Fruit fly (Drosophila melanogaster) whole organism, wandering third instar larva: ENCODE data around the gene CG46397.

Source experiments
- Abd-B ChIP-seq: fragments of >200 bp; optimal IDR thresholded peaks from 2 replicates; lab custom pipeline; 2017; ENCODE audit warnings: missing biosample characterization, missing genetic modification characterization
- CG32264 ChIP-seq: fragments of 200-800 bp; sonication (Bioruptor generic); optimal IDR thresholded peaks from 2 replicates; lab custom pipeline; 2016; ENCODE audit warnings: missing biosample characterization, missing genetic modification characterization
- CG9705 ChIP-seq: fragments of 200-800 bp; sonication (Bioruptor generic); optimal IDR thresholded peaks from 2 replicates; lab custom pipeline; 2018; ENCODE audit warnings: missing biosample characterization, mild to moderate bottlenecking, missing genetic modification characterization
- CrebA ChIP-seq: fragments of 200-800 bp; sonication (Bioruptor generic); optimal IDR thresholded peaks from 2 replicates; lab custom pipeline; 2016; ENCODE audit warnings: missing biosample characterization, mild to moderate bottlenecking, missing genetic modification characterization, borderline replicate concordance
- Dfd ChIP-seq: fragments of >200 bp; optimal IDR thresholded peaks from 2 replicates; lab custom pipeline; 2017; ENCODE audit warnings: missing biosample characterization, missing genetic modification characterization
- Dif ChIP-seq: fragments of 200-275, 200-300 bp; sonication (Bioruptor generic); optimal IDR thresholded peaks from 2 replicates; lab custom pipeline; 2018; ENCODE audit warnings: missing biosample characterization, missing genetic modification characterization; ENCODE audit not compliant: partially characterized antibody
- GATAd ChIP-seq: sonication (Bioruptor generic); optimal IDR thresholded peaks from 2 replicates; lab custom pipeline; 2016; ENCODE audit warnings: missing biosample characterization, missing genetic modification characterization
- HLH106 ChIP-seq: fragments of 200-800 bp; optimal IDR thresholded peaks from 3 replicates; lab custom pipeline; 2019; ENCODE audit warnings: missing biosample characterization, mild to moderate bottlenecking, missing genetic modification characterization, moderate library complexity
- Hnf4 ChIP-seq: fragments of 200-800 bp; sonication (Bioruptor generic); optimal IDR thresholded peaks from 2 replicates; lab custom pipeline; 2016; ENCODE audit warnings: missing biosample characterization, mild to moderate bottlenecking, missing genetic modification characterization
- Hr78 ChIP-seq: fragments of >200 bp; optimal IDR thresholded peaks from 2 replicates; lab custom pipeline; 2017; ENCODE audit warnings: missing biosample characterization, missing genetic modification characterization
- Hr83 ChIP-seq: fragments of 200-300 bp; sonication (Bioruptor generic); optimal IDR thresholded peaks from 2 replicates; lab custom pipeline; 2016; ENCODE audit warnings: missing biosample characterization, mild to moderate bottlenecking, missing genetic modification characterization, moderate library complexity; ENCODE audit not compliant: poor library complexity, severe bottlenecking
- Jra ChIP-seq: sonication (Bioruptor generic); optimal IDR thresholded peaks from 2 replicates; lab custom pipeline; 2016; ENCODE audit warnings: missing biosample characterization, missing genetic modification characterization
- Mio ChIP-seq: sonication (Bioruptor generic); optimal IDR thresholded peaks from 2 replicates; lab custom pipeline; 2016; ENCODE audit warnings: missing biosample characterization, missing genetic modification characterization
- Myc ChIP-seq: fragments of >200 bp; optimal IDR thresholded peaks from 2 replicates; lab custom pipeline; 2017
- N ChIP-seq: fragments of >200 bp; optimal IDR thresholded peaks from 2 replicates; lab custom pipeline; 2018; ENCODE audit warnings: missing biosample characterization, missing external identifiers, missing genetic modification characterization
- OdsH ChIP-seq: fragments of 200-800 bp; sonication (Bioruptor generic); optimal IDR thresholded peaks from 2 replicates; lab custom pipeline; 2016; ENCODE audit warnings: missing biosample characterization, mild to moderate bottlenecking, missing genetic modification characterization
- Rel ChIP-seq, 2 experiments: fragments of 200-800 bp; sonication (Bioruptor generic) in 1 of 2; optimal IDR thresholded peaks; 2 replicates in 1 of 2; 3 replicates in 1 of 2; lab custom pipeline; 2016 to 2019; ENCODE audit warnings: mild to moderate bottlenecking in 2 of 2, missing biosample characterization in 2 of 2, missing genetic modification characterization in 2 of 2, moderate library complexity in 1 of 2
- Sp1 ChIP-seq: fragments of 200-800 bp; sonication (Bioruptor generic); optimal IDR thresholded peaks from 3 replicates; lab custom pipeline; 2019; ENCODE audit warnings: missing biosample characterization, mild to moderate bottlenecking, missing genetic modification characterization, moderate library complexity
- Vsx2 ChIP-seq: fragments of 200-300, 225-300 bp; sonication (Bioruptor generic); optimal IDR thresholded peaks from 2 replicates; lab custom pipeline; 2018; ENCODE audit warnings: missing biosample characterization, missing genetic modification characterization; ENCODE audit not compliant: partially characterized antibody
- br ChIP-seq: fragments of 200-800 bp; sonication (Bioruptor generic); optimal IDR thresholded peaks from 2 replicates; lab custom pipeline; 2016; ENCODE audit warnings: missing biosample characterization, missing genetic modification characterization
- brk ChIP-seq: fragments of 200-800 bp; sonication (Bioruptor generic); optimal IDR thresholded peaks from 2 replicates; lab custom pipeline; 2016; ENCODE audit warnings: missing biosample characterization, mild to moderate bottlenecking, missing genetic modification characterization
- dl ChIP-seq, 2 experiments: fragments of 175-275, 200-275 bp in 1 of 2; fragments of 200-275 bp in 1 of 2; sonication (Bioruptor generic); optimal IDR thresholded peaks; lab custom pipeline; 2018; ENCODE audit warnings: mild to moderate bottlenecking in 2 of 2, missing biosample characterization in 2 of 2, missing genetic modification characterization in 2 of 2, moderate library complexity in 2 of 2; ENCODE audit not compliant: partially characterized antibody in 2 of 2, insufficient read depth in 1 of 2
- dmrt93B ChIP-seq: fragments of 200-800 bp; sonication (Bioruptor generic); optimal IDR thresholded peaks from 2 replicates; lab custom pipeline; 2018; ENCODE audit warnings: missing biosample characterization, mild to moderate bottlenecking, missing genetic modification characterization
- dsf ChIP-seq: sonication (Bioruptor generic); optimal IDR thresholded peaks from 2 replicates; lab custom pipeline; 2016; ENCODE audit warnings: missing biosample characterization, missing genetic modification characterization, borderline replicate concordance
- ey ChIP-seq: fragments of 200-800 bp; sonication (Bioruptor generic); optimal IDR thresholded peaks from 2 replicates; lab custom pipeline; 2016; ENCODE audit warnings: missing biosample characterization, missing genetic modification characterization
- foxo ChIP-seq, 2 experiments: fragments of 200-800 bp; sonication (Bioruptor generic); optimal IDR thresholded peaks; 2 replicates in 1 of 2; 3 replicates in 1 of 2; lab custom pipeline; 2016 to 2017; ENCODE audit warnings: missing biosample characterization in 2 of 2, missing genetic modification characterization in 2 of 2
- fru ChIP-seq: fragments of 200-800 bp; sonication (Bioruptor generic); optimal IDR thresholded peaks from 3 replicates; lab custom pipeline; 2016; ENCODE audit warnings: missing biosample characterization, mild to moderate bottlenecking, missing genetic modification characterization
- h ChIP-seq: fragments of 200-800 bp; sonication (Bioruptor generic); optimal IDR thresholded peaks from 3 replicates; lab custom pipeline; 2016; ENCODE audit warnings: missing biosample characterization, mild to moderate bottlenecking, missing genetic modification characterization
- jim ChIP-seq: fragments of 175-275, 200-325 bp; sonication (Bioruptor generic); optimal IDR thresholded peaks from 2 replicates; lab custom pipeline; 2016; ENCODE audit warnings: missing biosample characterization, mild to moderate bottlenecking, missing genetic modification characterization
- lola ChIP-seq: fragments of >200 bp; optimal IDR thresholded peaks from 2 replicates; lab custom pipeline; 2017; ENCODE audit warnings: missing biosample characterization, missing genetic modification characterization
- pan ChIP-seq: fragments of >200 bp; optimal IDR thresholded peaks from 2 replicates; lab custom pipeline; 2017
- psq ChIP-seq: fragments of 200-800 bp; sonication (Bioruptor generic); optimal IDR thresholded peaks from 3 replicates; lab custom pipeline; 2017; ENCODE audit warnings: missing biosample characterization, mild to moderate bottlenecking, missing genetic modification characterization, moderate library complexity
- rgr ChIP-seq: fragments of 200-800 bp; sonication (Bioruptor generic); optimal IDR thresholded peaks from 3 replicates; lab custom pipeline; 2016; ENCODE audit warnings: missing biosample characterization, mild to moderate bottlenecking, missing genetic modification characterization
- sage ChIP-seq: fragments of 200-800 bp; sonication (Bioruptor generic); optimal IDR thresholded peaks from 2 replicates; lab custom pipeline; 2016; ENCODE audit warnings: missing biosample characterization, mild to moderate bottlenecking, missing genetic modification characterization
- sv ChIP-seq: fragments of 200-800 bp; sonication (Bioruptor generic); optimal IDR thresholded peaks from 3 replicates; lab custom pipeline; 2016; ENCODE audit warnings: missing biosample characterization, missing genetic modification characterization
- tai ChIP-seq: sonication (Bioruptor generic); optimal IDR thresholded peaks from 2 replicates; lab custom pipeline; 2016; ENCODE audit warnings: missing biosample characterization, missing genetic modification characterization
- usp ChIP-seq: fragments of >200 bp; optimal IDR thresholded peaks from 2 replicates; lab custom pipeline; 2017; ENCODE audit warnings: missing biosample characterization, missing genetic modification characterization
- woc ChIP-seq: sonication (Bioruptor generic); optimal IDR thresholded peaks from 2 replicates; lab custom pipeline; 2016; ENCODE audit warnings: missing biosample characterization, mild to moderate bottlenecking, missing genetic modification characterization

CG46397 gene

dm6 chr2L:8948650-8949049, 1.6 kb downstream of the CG46397 start:
- TF ChIP-seq fru: no peak
- TF ChIP-seq dsf (GFP tag; lab: Kevin White, UChicago): no peak
- no peak for TF ChIP-seq tai (GFP tag; lab: Kevin White, UChicago)

DNA sequence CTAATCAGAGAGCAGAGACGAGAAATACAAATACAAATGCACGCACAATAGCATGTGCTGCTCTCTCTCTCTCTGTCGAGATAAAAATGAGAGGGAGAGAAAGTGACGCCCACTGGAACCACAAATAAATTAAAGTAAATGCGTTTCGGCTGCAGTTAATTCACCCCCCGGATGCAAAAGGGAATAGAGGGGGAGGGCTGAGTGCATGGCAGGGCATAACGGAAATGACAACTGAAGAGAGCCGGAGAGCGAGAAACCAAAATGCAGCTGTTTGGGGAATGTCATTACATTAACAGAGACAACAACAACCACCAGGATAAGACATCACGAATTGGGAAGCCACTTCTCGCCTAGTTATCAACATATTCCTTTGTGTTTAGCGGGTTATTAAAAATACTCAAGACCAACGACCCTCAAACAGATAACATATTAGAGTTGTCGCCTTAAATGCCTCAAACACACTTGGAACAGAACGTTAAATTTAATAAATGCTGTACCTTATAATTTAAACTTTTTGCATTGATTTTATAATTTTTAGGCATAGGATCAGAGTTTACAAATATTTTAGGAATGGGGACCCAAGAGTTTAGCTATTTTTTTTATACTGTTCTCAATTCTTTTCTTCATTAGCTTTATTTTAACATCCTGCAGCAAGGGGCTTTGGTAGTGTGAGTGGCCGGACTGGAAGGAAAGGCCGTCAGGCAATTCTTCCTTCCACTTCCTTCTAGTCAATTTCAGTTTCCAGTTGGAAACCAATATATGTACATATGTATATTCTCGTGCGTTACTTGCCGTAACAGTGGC, 3.1 kb downstream of the CG46397 start:
- TF ChIP-seq Myc (lab: Kevin White, UChicago) (no peak), lola (GFP tag; lab: Kevin White, UChicago) (no peak), Jra (GFP tag; lab: Kevin White, UChicago) (no peak), Dfd (GFP tag; lab: Kevin White, UChicago) (no peak), OdsH (peak; percentile 56), fru (peak; percentile 95), tai (GFP tag; lab: Kevin White, UChicago) (peak; percentile 25), h (GFP tag; lab: Kevin White, UChicago) (peak; percentile 58), N (GFP tag; lab: Kevin White, UChicago) (no peak), Dif (GFP tag; lab: Kevin White, UChicago) (peak; percentile 59), dsf (GFP tag; lab: Kevin White, UChicago) (no peak), dmrt93B (GFP tag; lab: Kevin White, UChicago) (peak; percentile 48), HLH106 (tag; lab: Kevin White, UChicago) (peak; percentile 57), psq (GFP tag; lab: Kevin White, UChicago) (peak; percentile 80), Rel (GFP tag; optimal IDR thresholded peaks at IDR 0.05; lab: Kevin White, UChicago) (no peak), Rel (tag; optimal IDR thresholded peaks at IDR 0.05; lab: Kevin White, UChicago) (peak; percentile 14), Vsx2 (GFP tag; lab: Kevin White, UChicago) (peak; percentile 89), GATAd (no peak), Mio (GFP tag; lab: Kevin White, UChicago) (no peak), brk (GFP tag; lab: Kevin White, UChicago) (peak; percentile 12), Abd-B (no peak), br (GFP tag; lab: Kevin White, UChicago) (peak; percentile 67), pan (lab: Kevin White, UChicago) (no peak), Hnf4 (GFP tag; lab: Kevin White, UChicago) (peak; percentile 37), CG9705 (GFP tag; lab: Kevin White, UChicago) (no peak), Hr78 (GFP tag; lab: Kevin White, UChicago) (no peak), sv (GFP tag; lab: Kevin White, UChicago) (no peak), Hr83 (GFP tag; lab: Kevin White, UChicago) (peak; percentile 30), sage (GFP tag; lab: Kevin White, UChicago) (no peak), CrebA (GFP tag; lab: Kevin White, UChicago) (no peak), dl (GFP tag; optimal IDR thresholded peaks at IDR 0.05; lab: Kevin White, UChicago; ENCODE audit: insufficient read depth in 1 of 2, partially characterized antibody in 2 of 2) (peak; percentile 34 to 71), Sp1 (GFP tag; lab: Kevin White, UChicago) (peak; percentile 63), ey (GFP tag; lab: Kevin White, UChicago) (peak; percentile 66), usp (no peak), foxo (GFP tag; optimal IDR thresholded peaks at IDR 0.05; lab: Kevin White, UChicago) (peak in 1 of 2 experiments; percentile 71), CG32264 (GFP tag; lab: Kevin White, UChicago) (no peak), rgr (GFP tag; lab: Kevin White, UChicago) (peak; percentile 53), woc (peak; percentile 74), jim (GFP tag; lab: Kevin White, UChicago) (no peak)
